Fruit fly (Drosophila melanogaster) whole organism, wandering third instar larva: ENCODE measurements around the gene cpo.

Source experiments
- Abd-B ChIP-seq: fragments of >200 bp; optimal IDR thresholded peaks from 2 replicates; lab custom pipeline; 2017; ENCODE audit warnings: missing biosample characterization, missing genetic modification characterization
- CG32264 ChIP-seq: fragments of 200-800 bp; sonication (Bioruptor generic); optimal IDR thresholded peaks from 2 replicates; lab custom pipeline; 2016; ENCODE audit warnings: missing biosample characterization, missing genetic modification characterization
- CG9705 ChIP-seq: fragments of 200-800 bp; sonication (Bioruptor generic); optimal IDR thresholded peaks from 2 replicates; lab custom pipeline; 2018; ENCODE audit warnings: missing biosample characterization, mild to moderate bottlenecking, missing genetic modification characterization
- CrebA ChIP-seq: fragments of 200-800 bp; sonication (Bioruptor generic); optimal IDR thresholded peaks from 2 replicates; lab custom pipeline; 2016; ENCODE audit warnings: missing biosample characterization, mild to moderate bottlenecking, missing genetic modification characterization, borderline replicate concordance
- Dif ChIP-seq: fragments of 200-275, 200-300 bp; sonication (Bioruptor generic); optimal IDR thresholded peaks from 2 replicates; lab custom pipeline; 2018; ENCODE audit warnings: missing biosample characterization, missing genetic modification characterization; ENCODE audit not compliant: partially characterized antibody
- GATAd ChIP-seq: sonication (Bioruptor generic); optimal IDR thresholded peaks from 2 replicates; lab custom pipeline; 2016; ENCODE audit warnings: missing biosample characterization, missing genetic modification characterization
- HLH106 ChIP-seq: fragments of 200-800 bp; optimal IDR thresholded peaks from 3 replicates; lab custom pipeline; 2019; ENCODE audit warnings: missing biosample characterization, mild to moderate bottlenecking, missing genetic modification characterization, moderate library complexity
- Hnf4 ChIP-seq: fragments of 200-800 bp; sonication (Bioruptor generic); optimal IDR thresholded peaks from 2 replicates; lab custom pipeline; 2016; ENCODE audit warnings: missing biosample characterization, mild to moderate bottlenecking, missing genetic modification characterization
- Hr78 ChIP-seq: fragments of >200 bp; optimal IDR thresholded peaks from 2 replicates; lab custom pipeline; 2017; ENCODE audit warnings: missing biosample characterization, missing genetic modification characterization
- Jra ChIP-seq: sonication (Bioruptor generic); optimal IDR thresholded peaks from 2 replicates; lab custom pipeline; 2016; ENCODE audit warnings: missing biosample characterization, missing genetic modification characterization
- Myc ChIP-seq: fragments of >200 bp; optimal IDR thresholded peaks from 2 replicates; lab custom pipeline; 2017
- N ChIP-seq: fragments of >200 bp; optimal IDR thresholded peaks from 2 replicates; lab custom pipeline; 2018; ENCODE audit warnings: missing biosample characterization, missing external identifiers, missing genetic modification characterization
- OdsH ChIP-seq: fragments of 200-800 bp; sonication (Bioruptor generic); optimal IDR thresholded peaks from 2 replicates; lab custom pipeline; 2016; ENCODE audit warnings: missing biosample characterization, mild to moderate bottlenecking, missing genetic modification characterization
- Sp1 ChIP-seq: fragments of 200-800 bp; sonication (Bioruptor generic); optimal IDR thresholded peaks from 3 replicates; lab custom pipeline; 2019; ENCODE audit warnings: missing biosample characterization, mild to moderate bottlenecking, missing genetic modification characterization, moderate library complexity
- Vsx2 ChIP-seq: fragments of 200-300, 225-300 bp; sonication (Bioruptor generic); optimal IDR thresholded peaks from 2 replicates; lab custom pipeline; 2018; ENCODE audit warnings: missing biosample characterization, missing genetic modification characterization; ENCODE audit not compliant: partially characterized antibody
- br ChIP-seq: fragments of 200-800 bp; sonication (Bioruptor generic); optimal IDR thresholded peaks from 2 replicates; lab custom pipeline; 2016; ENCODE audit warnings: missing biosample characterization, missing genetic modification characterization
- brk ChIP-seq: fragments of 200-800 bp; sonication (Bioruptor generic); optimal IDR thresholded peaks from 2 replicates; lab custom pipeline; 2016; ENCODE audit warnings: missing biosample characterization, mild to moderate bottlenecking, missing genetic modification characterization
- dl ChIP-seq, 2 experiments: fragments of 175-275, 200-275 bp in 1 of 2; fragments of 200-275 bp in 1 of 2; sonication (Bioruptor generic); optimal IDR thresholded peaks; lab custom pipeline; 2018; ENCODE audit warnings: mild to moderate bottlenecking in 2 of 2, missing biosample characterization in 2 of 2, missing genetic modification characterization in 2 of 2, moderate library complexity in 2 of 2; ENCODE audit not compliant: partially characterized antibody in 2 of 2, insufficient read depth in 1 of 2
- dmrt93B ChIP-seq: fragments of 200-800 bp; sonication (Bioruptor generic); optimal IDR thresholded peaks from 2 replicates; lab custom pipeline; 2018; ENCODE audit warnings: missing biosample characterization, mild to moderate bottlenecking, missing genetic modification characterization
- dsf ChIP-seq: sonication (Bioruptor generic); optimal IDR thresholded peaks from 2 replicates; lab custom pipeline; 2016; ENCODE audit warnings: missing biosample characterization, missing genetic modification characterization, borderline replicate concordance
- ey ChIP-seq: fragments of 200-800 bp; sonication (Bioruptor generic); optimal IDR thresholded peaks from 2 replicates; lab custom pipeline; 2016; ENCODE audit warnings: missing biosample characterization, missing genetic modification characterization
- fru ChIP-seq: fragments of 200-800 bp; sonication (Bioruptor generic); optimal IDR thresholded peaks from 3 replicates; lab custom pipeline; 2016; ENCODE audit warnings: missing biosample characterization, mild to moderate bottlenecking, missing genetic modification characterization
- h ChIP-seq: fragments of 200-800 bp; sonication (Bioruptor generic); optimal IDR thresholded peaks from 3 replicates; lab custom pipeline; 2016; ENCODE audit warnings: missing biosample characterization, mild to moderate bottlenecking, missing genetic modification characterization
- jim ChIP-seq: fragments of 175-275, 200-325 bp; sonication (Bioruptor generic); optimal IDR thresholded peaks from 2 replicates; lab custom pipeline; 2016; ENCODE audit warnings: missing biosample characterization, mild to moderate bottlenecking, missing genetic modification characterization
- lola ChIP-seq: fragments of >200 bp; optimal IDR thresholded peaks from 2 replicates; lab custom pipeline; 2017; ENCODE audit warnings: missing biosample characterization, missing genetic modification characterization
- pan ChIP-seq: fragments of >200 bp; optimal IDR thresholded peaks from 2 replicates; lab custom pipeline; 2017
- psq ChIP-seq: fragments of 200-800 bp; sonication (Bioruptor generic); optimal IDR thresholded peaks from 3 replicates; lab custom pipeline; 2017; ENCODE audit warnings: missing biosample characterization, mild to moderate bottlenecking, missing genetic modification characterization, moderate library complexity
- sage ChIP-seq: fragments of 200-800 bp; sonication (Bioruptor generic); optimal IDR thresholded peaks from 2 replicates; lab custom pipeline; 2016; ENCODE audit warnings: missing biosample characterization, mild to moderate bottlenecking, missing genetic modification characterization
- sv ChIP-seq: fragments of 200-800 bp; sonication (Bioruptor generic); optimal IDR thresholded peaks from 3 replicates; lab custom pipeline; 2016; ENCODE audit warnings: missing biosample characterization, missing genetic modification characterization
- tai ChIP-seq: sonication (Bioruptor generic); optimal IDR thresholded peaks from 2 replicates; lab custom pipeline; 2016; ENCODE audit warnings: missing biosample characterization, missing genetic modification characterization
- usp ChIP-seq: fragments of >200 bp; optimal IDR thresholded peaks from 2 replicates; lab custom pipeline; 2017; ENCODE audit warnings: missing biosample characterization, missing genetic modification characterization
- woc ChIP-seq: sonication (Bioruptor generic); optimal IDR thresholded peaks from 2 replicates; lab custom pipeline; 2016; ENCODE audit warnings: missing biosample characterization, mild to moderate bottlenecking, missing genetic modification characterization

cpo gene

dm6 chr3R:18021261-18021679, 101.6 kb downstream of the cpo start, which contains the start of gene CG7785 (continued):
- no peak for TF ChIP-seq pan (lab: Kevin White, UChicago)
- no peak for TF ChIP-seq Jra
- peak; percentile 41 for TF ChIP-seq dmrt93B
- peak; percentile 35 for TF ChIP-seq HLH106 (tag; lab: Kevin White, UChicago)
- TF ChIP-seq fru (GFP tag; lab: Kevin White, UChicago), result peak; percentile 26
- peak; percentile 40 for TF ChIP-seq h (GFP tag; lab: Kevin White, UChicago)
- peak; percentile 51 for TF ChIP-seq tai
- peak; percentile 30 for TF ChIP-seq ey (GFP tag; lab: Kevin White, UChicago)
- TF ChIP-seq psq (GFP tag; lab: Kevin White, UChicago), result peak; percentile 14
- TF ChIP-seq sv (GFP tag; lab: Kevin White, UChicago), result no peak
- no peak for TF ChIP-seq GATAd (GFP tag; lab: Kevin White, UChicago)
- TF ChIP-seq usp, result no peak

dm6 chr3R:18023407-18023806, 103.8 kb downstream of the cpo start, which contains the start of gene CG7794:
CG7794 (plus strand) TSS chr3R:18023707.
- TF ChIP-seq br (GFP tag; lab: Kevin White, UChicago) (no peak), Vsx2 (GFP tag; lab: Kevin White, UChicago) (no peak), OdsH (GFP tag; lab: Kevin White, UChicago) (no peak), Sp1 (GFP tag; lab: Kevin White, UChicago) (no peak), ey (GFP tag; lab: Kevin White, UChicago) (no peak), CG9705 (GFP tag; lab: Kevin White, UChicago) (no peak), psq (GFP tag; lab: Kevin White, UChicago) (no peak), Jra (no peak), woc (no peak)

dm6 chr3R:18026536-18026935, 106.9 kb downstream of the cpo start:
- no peak for TF ChIP-seq ey (GFP tag; lab: Kevin White, UChicago)
- TF ChIP-seq brk (GFP tag; lab: Kevin White, UChicago), result no peak
- no peak for TF ChIP-seq fru (GFP tag; lab: Kevin White, UChicago)
- no peak for TF ChIP-seq tai
- no peak for TF ChIP-seq CrebA (GFP tag; lab: Kevin White, UChicago)
- no peak for TF ChIP-seq jim (GFP tag; lab: Kevin White, UChicago)
- TF ChIP-seq Hnf4 (GFP tag; lab: Kevin White, UChicago), result no peak
- TF ChIP-seq h (GFP tag; lab: Kevin White, UChicago), result no peak
- no peak for TF ChIP-seq Abd-B (GFP tag; lab: Kevin White, UChicago)
- no peak for TF ChIP-seq lola

dm6 chr3R:18027307-18027706, 107.7 kb downstream of the cpo start:
- TF ChIP-seq Myc (lab: Kevin White, UChicago) (no peak), N (no peak), CG32264 (no peak)

dm6 chr3R:18027789-18028188, 108.2 kb downstream of the cpo start:
- TF ChIP-seq CG32264, result no peak
- no peak for TF ChIP-seq Hr78 (GFP tag; lab: Kevin White, UChicago)
- TF ChIP-seq dl (GFP tag; optimal IDR thresholded peaks at IDR 0.05; lab: Kevin White, UChicago; ENCODE audit: insufficient read depth in 1 of 2, partially characterized antibody in 2 of 2), result no peak
- TF ChIP-seq sage (GFP tag; lab: Kevin White, UChicago), result no peak
- no peak for TF ChIP-seq Vsx2 (GFP tag; lab: Kevin White, UChicago)
- TF ChIP-seq Sp1 (GFP tag; lab: Kevin White, UChicago), result no peak
- TF ChIP-seq OdsH (GFP tag; lab: Kevin White, UChicago), result no peak
- no peak for TF ChIP-seq lola
- no peak for TF ChIP-seq CrebA (GFP tag; lab: Kevin White, UChicago)
- TF ChIP-seq dsf (GFP tag; lab: Kevin White, UChicago), result no peak
- TF ChIP-seq Dif (GFP tag; lab: Kevin White, UChicago), result no peak
- no peak for TF ChIP-seq brk (GFP tag; lab: Kevin White, UChicago)
- TF ChIP-seq dmrt93B, result no peak
- no peak for TF ChIP-seq sv (GFP tag; lab: Kevin White, UChicago)
- no peak for TF ChIP-seq Jra
